Worm (Caenorhabditis elegans) whole organism, L1 larva: Measurements from ENCODE around the gene T28C6.11.

Source experiments
- C04F5.9 ChIP-seq: sonication (generic microtip); optimal IDR thresholded peaks from 2 replicates; lab custom pipeline; 2016; ENCODE audit warnings: missing genetic modification characterization, missing compliant biosample characterization
- C16A3.4 ChIP-seq: fragments of 150-350 bp; optimal IDR thresholded peaks from 2 replicates; lab custom pipeline; 2014; ENCODE audit warnings: missing biosample characterization, missing genetic modification characterization
- C34B4.2 ChIP-seq: sonication (generic microtip); optimal IDR thresholded peaks from 2 replicates; lab custom pipeline; 2017; ENCODE audit warnings: mild to moderate bottlenecking, missing genetic modification characterization, missing compliant biosample characterization
- Y116A8C.19 ChIP-seq: sonication (generic microtip); optimal IDR thresholded peaks from 2 replicates; lab custom pipeline; 2016; ENCODE audit warnings: missing compliant biosample characterization, missing genetic modification characterization, borderline replicate concordance
- aha-1 ChIP-seq: fragments of 150-350 bp; optimal IDR thresholded peaks from 2 replicates; lab custom pipeline; 2014; ENCODE audit warnings: missing biosample characterization, missing genetic modification characterization
- alr-1 ChIP-seq: fragments of 200-800 bp; sonication (Bioruptor generic); optimal IDR thresholded peaks from 2 replicates; lab custom pipeline; 2018; ENCODE audit warnings: borderline replicate concordance, mild to moderate bottlenecking, missing genetic modification characterization, missing compliant biosample characterization
- aly-2 ChIP-seq: fragments of 150-350 bp; optimal IDR thresholded peaks from 2 replicates; lab custom pipeline; 2014; ENCODE audit warnings: missing biosample characterization, missing genetic modification characterization
- blmp-1 ChIP-seq: fragments of 150-350 bp; optimal IDR thresholded peaks from 2 replicates; lab custom pipeline; 2014; ENCODE audit warnings: missing biosample characterization, missing genetic modification characterization
- ceh-63 ChIP-seq: fragments of 200-800 bp; sonication (Bioruptor generic); optimal IDR thresholded peaks from 2 replicates; lab custom pipeline; 2018; ENCODE audit warnings: mild to moderate bottlenecking, missing genetic modification characterization, missing compliant biosample characterization
- ceh-8 ChIP-seq: fragments of 200-800 bp; sonication (Bioruptor generic); optimal IDR thresholded peaks from 2 replicates; lab custom pipeline; 2018; ENCODE audit warnings: mild to moderate bottlenecking, missing genetic modification characterization, moderate library complexity, missing compliant biosample characterization
- ceh-82 ChIP-seq, 3 experiments: fragments of 150-350 bp in 1 of 3; sonication (generic microtip) in 2 of 3; optimal IDR thresholded peaks; 2 replicates each; lab custom pipeline; 2014 to 2017; ENCODE audit warnings: missing biosample characterization in 3 of 3, missing genetic modification characterization in 3 of 3
- ceh-88 ChIP-seq: fragments of 200-800 bp; sonication (Bioruptor generic); IDR thresholded peaks from 2 replicates; pipeline ENCODE4 v1.3.6; 2022; ENCODE audit warnings: missing genetic modification characterization, missing compliant biosample characterization
- dsc-1 ChIP-seq: sonication (generic microtip); optimal IDR thresholded peaks from 2 replicates; lab custom pipeline; 2016; ENCODE audit warnings: mild to moderate bottlenecking, missing genetic modification characterization, missing compliant biosample characterization
- efl-3 ChIP-seq: fragments of 200-800 bp; sonication (Bioruptor generic); optimal IDR thresholded peaks from 2 replicates; lab custom pipeline; 2018; ENCODE audit warnings: mild to moderate bottlenecking, missing genetic modification characterization, missing compliant biosample characterization
- elt-2 ChIP-seq: sonication (generic microtip); optimal IDR thresholded peaks from 2 replicates; lab custom pipeline; 2016; ENCODE audit warnings: missing genetic modification characterization, mild to moderate bottlenecking, inconsistent platforms, missing compliant biosample characterization, missing genetic modification reagents
- elt-3 ChIP-seq, 6 experiments: fragments of 150-350 bp in 1 of 6; sonication (generic microtip); optimal IDR thresholded peaks; 2 replicates each; lab custom pipeline; 2017 to 2018; ENCODE audit warnings: missing biosample characterization in 6 of 6, missing genetic modification characterization in 6 of 6, inconsistent platforms in 1 of 6
- ets-5 ChIP-seq: fragments of 200-800 bp; sonication (Bioruptor generic); IDR thresholded peaks from 2 replicates; pipeline ENCODE4 v1.3.6; 2022; ENCODE audit warnings: missing genetic modification characterization, missing compliant biosample characterization
- fkh-10 ChIP-seq: sonication (generic microtip); optimal IDR thresholded peaks from 2 replicates; lab custom pipeline; 2017; ENCODE audit warnings: missing biosample characterization, missing genetic modification reagents, missing genetic modification characterization
- fos-1 ChIP-seq: fragments of 150-350 bp; optimal IDR thresholded peaks from 2 replicates; lab custom pipeline; 2014; ENCODE audit warnings: missing biosample characterization, missing genetic modification characterization
- grh-1 ChIP-seq: fragments of 200-800 bp; sonication (Bioruptor generic); IDR thresholded peaks from 2 replicates; pipeline ENCODE4 v1.3.6; 2022; ENCODE audit warnings: missing genetic modification reagents, missing genetic modification characterization, missing compliant biosample characterization
- hlh-17 ChIP-seq: fragments of 200-800 bp; sonication (Bioruptor generic); optimal IDR thresholded peaks from 2 replicates; lab custom pipeline; 2018; ENCODE audit warnings: missing genetic modification characterization, mild to moderate bottlenecking, missing compliant biosample characterization, moderate library complexity, borderline replicate concordance
- hlh-4 ChIP-seq: sonication (generic microtip); optimal IDR thresholded peaks from 2 replicates; lab custom pipeline; 2016; ENCODE audit warnings: mild to moderate bottlenecking, missing genetic modification characterization, missing compliant biosample characterization
- irx-1 ChIP-seq: sonication (generic microtip); optimal IDR thresholded peaks from 2 replicates; lab custom pipeline; 2016; ENCODE audit warnings: missing genetic modification characterization, missing compliant biosample characterization
- isw-1 ChIP-seq: fragments of 200-800 bp; sonication (Bioruptor generic); IDR thresholded peaks from 2 replicates; pipeline ENCODE4 v1.3.6; 2022; ENCODE audit warnings: missing genetic modification characterization, missing compliant biosample characterization
- jun-1 ChIP-seq: fragments of 150-350 bp; optimal IDR thresholded peaks from 2 replicates; lab custom pipeline; 2014; ENCODE audit warnings: missing biosample characterization, missing genetic modification reagents, missing genetic modification characterization
- lin-14 ChIP-seq: fragments of 200-800 bp; sonication (Bioruptor generic); optimal IDR thresholded peaks from 2 replicates; lab custom pipeline; 2018; ENCODE audit warnings: mild to moderate bottlenecking, missing genetic modification characterization, moderate library complexity, missing compliant biosample characterization
- lin-35 ChIP-seq, 2 experiments: fragments of 150-350 bp; optimal IDR thresholded peaks; 2 replicates each; lab custom pipeline; 2014; ENCODE audit warnings: missing biosample characterization in 2 of 2, missing genetic modification characterization in 2 of 2, missing genetic modification reagents in 2 of 2
- lsy-2 ChIP-seq, 2 experiments: fragments of 150-350 bp; optimal IDR thresholded peaks; 2 replicates each; lab custom pipeline; 2014; ENCODE audit warnings: missing biosample characterization in 2 of 2, missing genetic modification characterization in 2 of 2
- mab-9 ChIP-seq: fragments of 200-800 bp; sonication (Bioruptor generic); IDR thresholded peaks from 2 replicates; pipeline ENCODE4 v1.3.6; 2022; ENCODE audit warnings: missing genetic modification reagents, missing genetic modification characterization, missing compliant biosample characterization
- mef-2 ChIP-seq: fragments of 150-350 bp; optimal IDR thresholded peaks from 2 replicates; lab custom pipeline; 2014; ENCODE audit warnings: missing biosample characterization, missing genetic modification characterization
- nhr-11 ChIP-seq: fragments of 150-350 bp; optimal IDR thresholded peaks from 2 replicates; lab custom pipeline; 2014; ENCODE audit warnings: missing biosample characterization, missing genetic modification characterization
- nhr-20 ChIP-seq: sonication (generic microtip); optimal IDR thresholded peaks from 2 replicates; lab custom pipeline; 2016; ENCODE audit warnings: mild to moderate bottlenecking, missing genetic modification characterization, missing compliant biosample characterization
- nhr-237 ChIP-seq: fragments of 150-350 bp; optimal IDR thresholded peaks from 2 replicates; lab custom pipeline; 2014; ENCODE audit warnings: missing biosample characterization, missing genetic modification characterization
- nhr-28 ChIP-seq: fragments of 150-350 bp; optimal IDR thresholded peaks from 2 replicates; lab custom pipeline; 2014; ENCODE audit warnings: missing biosample characterization, missing genetic modification characterization
- nhr-47 ChIP-seq: sonication (generic microtip); optimal IDR thresholded peaks from 2 replicates; lab custom pipeline; 2016; ENCODE audit warnings: mild to moderate bottlenecking, missing genetic modification characterization, moderate library complexity, missing compliant biosample characterization
- nhr-71 ChIP-seq: sonication (generic microtip); optimal IDR thresholded peaks from 2 replicates; lab custom pipeline; 2016; ENCODE audit warnings: mild to moderate bottlenecking, missing genetic modification characterization, moderate library complexity, missing compliant biosample characterization
- nhr-76 ChIP-seq: sonication (generic microtip); optimal IDR thresholded peaks from 2 replicates; lab custom pipeline; 2017; ENCODE audit warnings: missing biosample characterization, missing genetic modification characterization
- pqm-1 ChIP-seq: sonication (generic microtip); optimal IDR thresholded peaks from 3 replicates; lab custom pipeline; 2017; ENCODE audit warnings: missing biosample characterization, missing genetic modification characterization
- rnt-1 ChIP-seq: sonication (generic microtip); optimal IDR thresholded peaks from 2 replicates; lab custom pipeline; 2016; ENCODE audit warnings: mild to moderate bottlenecking, missing genetic modification characterization, moderate library complexity, missing compliant biosample characterization
- snu-23 ChIP-seq: sonication (generic microtip); optimal IDR thresholded peaks from 2 replicates; lab custom pipeline; 2016; ENCODE audit warnings: missing genetic modification characterization, missing compliant biosample characterization
- sox-4 ChIP-seq: sonication (generic microtip); optimal IDR thresholded peaks from 2 replicates; lab custom pipeline; 2016; ENCODE audit warnings: missing genetic modification characterization, missing compliant biosample characterization
- sup-37 ChIP-seq: fragments of 200-800 bp; sonication (Bioruptor generic); optimal IDR thresholded peaks from 2 replicates; lab custom pipeline; 2018; ENCODE audit warnings: mild to moderate bottlenecking, missing genetic modification characterization, missing compliant biosample characterization
- swsn-7 ChIP-seq: sonication (generic microtip); optimal IDR thresholded peaks from 2 replicates; lab custom pipeline; 2016; ENCODE audit warnings: missing genetic modification characterization, missing compliant biosample characterization
- tlp-1 ChIP-seq: fragments of 150-350 bp; optimal IDR thresholded peaks from 2 replicates; lab custom pipeline; 2014; ENCODE audit warnings: missing biosample characterization, missing genetic modification characterization
- unc-130 ChIP-seq: fragments of 150-350 bp; optimal IDR thresholded peaks from 2 replicates; lab custom pipeline; 2017; ENCODE audit warnings: missing biosample characterization, missing genetic modification characterization, inconsistent platforms
- unc-30 ChIP-seq: sonication (generic microtip); optimal IDR thresholded peaks from 2 replicates; lab custom pipeline; 2017; ENCODE audit warnings: missing biosample characterization, missing genetic modification characterization
- zag-1 ChIP-seq: fragments of 150-350 bp; optimal IDR thresholded peaks from 2 replicates; lab custom pipeline; 2014; ENCODE audit warnings: missing biosample characterization, missing genetic modification characterization
- ztf-11 ChIP-seq, 2 experiments: sonication (generic microtip); optimal IDR thresholded peaks; 2 replicates each; lab custom pipeline; 2016 to 2017; ENCODE audit warnings: missing genetic modification characterization in 2 of 2, missing biosample characterization in 1 of 2, missing compliant biosample characterization in 1 of 2
- ztf-4 ChIP-seq: fragments of 150-350 bp; optimal IDR thresholded peaks from 2 replicates; lab custom pipeline; 2014; ENCODE audit warnings: missing biosample characterization, missing genetic modification characterization

The T28C6.11 gene

ce11 chrIV:8796246-8796645, 43.8 kb downstream of the T28C6.11 start:
- TF ChIP-seq lin-14 (peak; percentile 62), swsn-7 (tag; lab: Kevin White, UChicago) (no peak), ceh-82 (tag; optimal IDR thresholded peaks at IDR 0.05; lab: Kevin White, UChicago) (peak in 1 of 3 experiments; percentile 9), fkh-10 (GFP tag; lab: Kevin White, UChicago) (peak; percentile 39), unc-30 (tag; lab: Kevin White, UChicago) (no peak), nhr-47 (tag; lab: Kevin White, UChicago) (no peak), mef-2 (tag; lab: Kevin White, UChicago) (no peak), nhr-28 (tag; lab: Kevin White, UChicago) (no peak), irx-1 (tag; lab: Kevin White, UChicago) (no peak)

DNA sequence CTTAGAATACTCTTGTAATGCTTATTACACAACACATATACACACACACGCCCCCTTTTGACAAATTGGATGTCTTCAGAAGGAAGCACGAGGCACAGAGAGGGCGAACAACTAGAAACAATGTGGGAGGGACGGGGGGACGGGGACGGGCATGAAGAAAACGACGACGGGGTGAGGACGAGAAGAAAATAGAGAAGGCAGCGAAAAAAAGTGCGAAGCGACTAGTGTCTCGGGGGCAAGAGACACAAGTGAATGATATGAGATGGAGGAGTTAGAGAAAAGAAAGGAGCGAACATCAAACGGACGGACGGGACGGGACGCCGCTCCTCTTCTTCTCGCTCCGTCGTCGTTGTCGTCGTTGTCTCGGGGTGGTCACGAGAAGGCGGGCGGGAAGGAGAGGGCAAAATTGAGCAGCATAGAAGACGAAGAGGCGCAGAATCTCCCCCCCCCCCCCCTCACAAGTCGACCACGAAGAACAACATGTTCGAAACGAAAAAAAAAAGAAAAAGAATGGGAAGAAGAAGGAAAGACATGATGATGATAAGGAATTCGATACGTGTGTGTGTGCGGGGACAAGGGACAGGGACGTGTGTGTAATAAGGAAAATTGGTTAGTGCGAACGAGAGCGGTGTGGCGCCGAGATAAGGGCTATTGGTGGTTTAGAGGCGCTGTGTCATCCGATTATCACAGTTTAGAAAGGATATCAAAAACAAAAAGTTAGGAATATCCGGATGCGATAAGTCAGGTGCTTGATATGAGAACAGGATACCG, 45.0 kb downstream of the T28C6.11 start:
- TF ChIP-seq sup-37 (GFP tag; lab: Kevin White, UChicago) (no peak), ztf-11 (tag; optimal IDR thresholded peaks at IDR 0.05; lab: Kevin White, UChicago) (peak in 1 of 2 experiments; percentile 24), blmp-1 (peak; percentile 60), C34B4.2 (tag; lab: Kevin White, UChicago) (no peak), C04F5.9 (tag; lab: Kevin White, UChicago) (no peak), nhr-20 (tag; lab: Kevin White, UChicago) (peak; percentile 65), isw-1 (GFP tag; lab: Robert Waterston, UW) (peak; percentile 11; the same call in 1 of the 2 replicates), mab-9 (GFP tag; lab: Robert Waterston, UW) (no peak), fos-1 (no peak), Y116A8C.19 (tag; lab: Kevin White, UChicago) (no peak), ceh-8 (GFP tag; lab: Kevin White, UChicago) (no peak), elt-3 (tag; optimal IDR thresholded peaks at IDR 0.05; lab: Kevin White, UChicago) (peak in 2 of 6 experiments; percentile 10 to 53), lin-35 (GFP tag; optimal IDR thresholded peaks at IDR 0.05; lab: Kevin White, UChicago) (peak; percentile 46 to 50), rnt-1 (tag; lab: Kevin White, UChicago) (peak; percentile 8), unc-30 (tag; lab: Kevin White, UChicago) (no peak), nhr-11 (tag; lab: Kevin White, UChicago) (no peak), hlh-4 (no peak), dsc-1 (tag; lab: Kevin White, UChicago) (no peak), zag-1 (tag; lab: Kevin White, UChicago) (no peak), jun-1 (tag; lab: Kevin White, UChicago) (peak; percentile 50), aly-2 (tag; lab: Kevin White, UChicago) (no peak), unc-130 (no peak), lin-14 (peak; percentile 99), ceh-88 (GFP tag; lab: Robert Waterston, UW) (no peak), lsy-2 (tag; optimal IDR thresholded peaks at IDR 0.05; lab: Kevin White, UChicago) (peak; percentile 20 to 53), C16A3.4 (no peak), elt-2 (tag; lab: Kevin White, UChicago) (peak; percentile 16), aha-1 (tag; lab: Kevin White, UChicago) (no peak), tlp-1 (tag; lab: Kevin White, UChicago) (no peak), hlh-17 (GFP tag; lab: Kevin White, UChicago) (no peak), pqm-1 (tag; lab: Kevin White, UChicago) (no peak), nhr-71 (tag; lab: Kevin White, UChicago) (peak; percentile 76), ceh-63 (GFP tag; lab: Kevin White, UChicago) (no peak), nhr-237 (tag; lab: Kevin White, UChicago) (no peak), sox-4 (no peak), nhr-28 (tag; lab: Kevin White, UChicago) (no peak), nhr-76 (no peak), snu-23 (GFP tag; lab: Kevin White, UChicago) (peak; percentile 59), grh-1 (GFP tag; lab: Robert Waterston, UW) (no peak), ets-5 (GFP tag; lab: Robert Waterston, UW) (no peak), swsn-7 (tag; lab: Kevin White, UChicago) (peak; percentile 24), efl-3 (no peak), alr-1 (tag; lab: Kevin White, UChicago) (no peak), ztf-4 (tag; lab: Kevin White, UChicago) (peak; percentile 17)
